ENCODE assay signal across 1 fruit fly cellular context in genomic region chr3R:8744198-8744597, dm6.
TF ChIP-seq lines count a peak whose summit lies in the region.

No protein-coding gene starts in this region.

TF ChIP-seq in whole organism, embryonic, 481 proteins besides CTCF, POLR2A, EP300 and RAD21 (continued from another document):
- peak; percentile 10; the same call in 1 of the 2 replicates for TF ChIP-seq peb (GFP tag; IDR thresholded peaks at IDR 0.05; lab: Robert Waterston, UW)
- TF ChIP-seq Abd-B (GFP tag; optimal IDR thresholded peaks at IDR 0.05; lab: Kevin White, UChicago): peak; percentile 8
- no peak for TF ChIP-seq corto (GFP tag; optimal IDR thresholded peaks at IDR 0.05; lab: Kevin White, UChicago)
- peak; percentile 14 for TF ChIP-seq Max (GFP tag; optimal IDR thresholded peaks at IDR 0.05; lab: Kevin White, UChicago)
- peak; percentile 34 for TF ChIP-seq CG18262 (tag; optimal IDR thresholded peaks at IDR 0.05; lab: Kevin White, UChicago)
- peak; percentile 31 for TF ChIP-seq pum (GFP tag; optimal IDR thresholded peaks at IDR 0.05; lab: Kevin White, UChicago)
- peak; percentile 10 for TF ChIP-seq bcd (GFP tag; optimal IDR thresholded peaks at IDR 0.05; lab: Kevin White, UChicago)
- no peak for TF ChIP-seq CG2889 (GFP tag; IDR thresholded peaks at IDR 0.05; lab: Robert Waterston, UW)
- TF ChIP-seq unc-4 (GFP tag; IDR thresholded peaks at IDR 0.05; lab: Robert Waterston, UW; ENCODE audit: partially characterized antibody): no peak
- TF ChIP-seq CG3407 (GFP tag; optimal IDR thresholded peaks at IDR 0.05; lab: Kevin White, UChicago): peak; percentile 3
- peak; percentile 40 for TF ChIP-seq Blimp-1 (GFP tag; optimal IDR thresholded peaks at IDR 0.05; lab: Kevin White, UChicago)
- peak; percentile 67 for TF ChIP-seq Hmr (GFP tag; optimal IDR thresholded peaks at IDR 0.05; lab: Kevin White, UChicago)
- TF ChIP-seq CG17829 (tag; optimal IDR thresholded peaks at IDR 0.05; lab: Kevin White, UChicago): peak; percentile 37
- peak; percentile 28; the same call in 1 of the 4 replicates for TF ChIP-seq Gug (GFP tag; IDR thresholded peaks at IDR 0.05; lab: Robert Waterston, UW)
- peak; percentile 30 for TF ChIP-seq CG17385 (GFP tag; optimal IDR thresholded peaks at IDR 0.05; lab: Kevin White, UChicago)
- TF ChIP-seq CG14441 (GFP tag; IDR thresholded peaks at IDR 0.05; lab: Robert Waterston, UW): peak; percentile 52
- TF ChIP-seq Mad (GFP tag; optimal IDR thresholded peaks at IDR 0.05; lab: Kevin White, UChicago): peak; percentile 35
- peak; percentile 61 for TF ChIP-seq Xbp1 (GFP tag; optimal IDR thresholded peaks at IDR 0.05; lab: Kevin White, UChicago)
- TF ChIP-seq Usf (GFP tag; optimal IDR thresholded peaks at IDR 0.05; lab: Kevin White, UChicago): no peak
- TF ChIP-seq NfI (GFP tag; optimal IDR thresholded peaks at IDR 0.05; lab: Kevin White, UChicago): peak; percentile 46
- 0 out of 2 replicates have a peak, but pooled peaks have one; percentile 29 for TF ChIP-seq CG4730 (GFP tag; IDR thresholded peaks at IDR 0.05; lab: Robert Waterston, UW)
- peak; percentile 63; the same call in 2 of the 3 replicates for TF ChIP-seq ci (GFP tag; IDR thresholded peaks at IDR 0.05; lab: Robert Waterston, UW)
- TF ChIP-seq CG17328 (GFP tag; IDR thresholded peaks at IDR 0.05; lab: Robert Waterston, UW): 0 out of 2 replicates have a peak, but pooled peaks have one; percentile 15
- peak; percentile 11 for TF ChIP-seq CG3281 (GFP tag; optimal IDR thresholded peaks at IDR 0.05; lab: Kevin White, UChicago)
- TF ChIP-seq mam (GFP tag; optimal IDR thresholded peaks at IDR 0.05; lab: Kevin White, UChicago): peak; percentile 2
- TF ChIP-seq CG16815 (GFP tag; optimal IDR thresholded peaks at IDR 0.05; lab: Kevin White, UChicago): peak; percentile 43
- TF ChIP-seq dimm (GFP tag; IDR thresholded peaks at IDR 0.05; lab: Robert Waterston, UW): 0 out of 2 replicates have a peak, but pooled peaks have one; percentile 32
- no peak for TF ChIP-seq CG34422 (GFP tag; IDR thresholded peaks at IDR 0.05; lab: Robert Waterston, UW)
- no peak for TF ChIP-seq Ets65A (GFP tag; lab: Kevin White, UChicago)
- peak; percentile 52 for TF ChIP-seq CG3847 (GFP tag; IDR thresholded peaks at IDR 0.05; lab: Robert Waterston, UW)
- TF ChIP-seq Atf6 (GFP tag; IDR thresholded peaks at IDR 0.05; lab: Robert Waterston, UW): peak; percentile 34; the same call in 1 of the 2 replicates
- peak; percentile 63 for TF ChIP-seq CG2120 (GFP tag; optimal IDR thresholded peaks at IDR 0.05; lab: Kevin White, UChicago)
- TF ChIP-seq cato (GFP tag; optimal IDR thresholded peaks at IDR 0.05; lab: Kevin White, UChicago; ENCODE audit: borderline replicate concordance): no peak
- peak; percentile 11 for TF ChIP-seq CG8089 (GFP tag; optimal IDR thresholded peaks at IDR 0.05; lab: Kevin White, UChicago)
- no peak for TF ChIP-seq Dfd (GFP tag; optimal IDR thresholded peaks at IDR 0.05; lab: Kevin White, UChicago)
- no peak for TF ChIP-seq gro (GFP tag; optimal IDR thresholded peaks at IDR 0.05; lab: Kevin White, UChicago)
- TF ChIP-seq Vsx1 (GFP tag; optimal IDR thresholded peaks at IDR 0.05; lab: Kevin White, UChicago): peak; percentile 40
- TF ChIP-seq Sox102F (GFP tag; optimal IDR thresholded peaks at IDR 0.05; lab: Kevin White, UChicago): peak; percentile 58
- peak; percentile 7 for TF ChIP-seq CG18764 (GFP tag; optimal IDR thresholded peaks at IDR 0.05; lab: Kevin White, UChicago)
- TF ChIP-seq pita (GFP tag; optimal IDR thresholded peaks at IDR 0.05; lab: Kevin White, UChicago): no peak
- peak; percentile 4 for TF ChIP-seq shn (GFP tag; optimal IDR thresholded peaks at IDR 0.05; lab: Kevin White, UChicago)
- 0 out of 2 replicates have a peak, but pooled peaks have one; percentile 20 for TF ChIP-seq wdn (GFP tag; IDR thresholded peaks at IDR 0.05; lab: Robert Waterston, UW)
- TF ChIP-seq CG6683 (GFP tag; optimal IDR thresholded peaks at IDR 0.05; lab: Kevin White, UChicago): no peak
- no peak for TF ChIP-seq Doc3 (GFP tag; IDR thresholded peaks at IDR 0.05; lab: Robert Waterston, UW; ENCODE audit: partially characterized antibody)
- TF ChIP-seq HLH54F (GFP tag; optimal IDR thresholded peaks at IDR 0.05; lab: Kevin White, UChicago): peak; percentile 23
- peak; percentile 25 for TF ChIP-seq Ssrp (tag; optimal IDR thresholded peaks at IDR 0.05; lab: Kevin White, UChicago)
